Worm (Caenorhabditis elegans): Measurements from ENCODE around the gene F28C6.10.

F28C6.10 gene

ce11 chrII:8623396-8623795 lies 15.6 kb downstream of the F28C6.10 start, which contains the start of gene T22C8.4:
Gene T22C8.4, minus strand, starts transcription at chrII:8623496.
- TF ChIP-seq ztf-4 (tag; optimal IDR thresholded peaks at IDR 0.05) (no peak), tbx-2 (tag; optimal IDR thresholded peaks at IDR 0.05) (no peak), C16A3.4 (tag; optimal IDR thresholded peaks at IDR 0.05) (no peak), unc-86 (tag; optimal IDR thresholded peaks at IDR 0.05) (no peak), unc-62 (GFP tag; optimal IDR thresholded peaks at IDR 0.05) (no peak), jun-1 (tag; optimal IDR thresholded peaks at IDR 0.05) (no peak), dpl-1 (GFP tag; optimal IDR thresholded peaks at IDR 0.05) (no peak), unc-30 (tag; optimal IDR thresholded peaks at IDR 0.05) (no peak)

- TF ChIP-seq nhr-19 (GFP tag; conservative IDR thresholded peaks at IDR 0.05) (no peak), ztf-4 (tag; optimal IDR thresholded peaks at IDR 0.05) (no peak), jun-1 (tag; optimal IDR thresholded peaks at IDR 0.05) (peak; percentile 34), grh-1 (GFP tag; IDR thresholded peaks at IDR 0.05) (no peak), ceh-88 (GFP tag; IDR thresholded peaks at IDR 0.05) (no peak), nhr-90 (tag; optimal IDR thresholded peaks at IDR 0.05; ENCODE audit: poor library complexity) (no peak), sup-37 (GFP tag; optimal IDR thresholded peaks at IDR 0.05) (no peak), lsy-2 (tag; optimal IDR thresholded peaks at IDR 0.05) (no peak), pqm-1 (tag; optimal IDR thresholded peaks at IDR 0.05) (peak; percentile 89), C16A3.4 (tag; optimal IDR thresholded peaks at IDR 0.05) (no peak), xbp-1 (tag; optimal IDR thresholded peaks at IDR 0.05) (no peak), elt-2 (tag; optimal IDR thresholded peaks at IDR 0.05) (peak; percentile 91), efl-1 (optimal IDR thresholded peaks at IDR 0.05) (no peak), efl-1 (GFP tag; optimal IDR thresholded peaks at IDR 0.05 in 1 of 2) (peak in 1 of 2 experiments; percentile 88), lin-39 (tag; optimal IDR thresholded peaks at IDR 0.05) (no peak), tlp-1 (tag; optimal IDR thresholded peaks at IDR 0.05) (no peak), egl-27 (tag; optimal IDR thresholded peaks at IDR 0.05) (no peak), mdl-1 (tag; optimal IDR thresholded peaks at IDR 0.05) (no peak), fkh-4 (tag; optimal IDR thresholded peaks at IDR 0.05; ENCODE audit: borderline replicate concordance) (no peak), F16B12.6 (tag; optimal IDR thresholded peaks at IDR 0.05) (no peak), lin-35 (GFP tag; optimal IDR thresholded peaks at IDR 0.05) (peak in 1 of 2 experiments; percentile 21), lin-15B (tag; optimal IDR thresholded peaks at IDR 0.05) (no peak), mef-2 (tag; optimal IDR thresholded peaks at IDR 0.05) (no peak), isw-1 (GFP tag; IDR thresholded peaks at IDR 0.05) (no peak), hlh-4 (tag; optimal IDR thresholded peaks at IDR 0.05) (no peak), mep-1 (tag; optimal IDR thresholded peaks at IDR 0.05) (no peak)
Observed at ce11 chrII:8625163-8625562, 17.4 kb downstream of the F28C6.10 start, which contains the start of gene sptf-2. Gene sptf-2, plus strand, starts transcription at chrII:8625459.

ce11 chrII:8626598-8626997 lies 18.8 kb downstream of the F28C6.10 start:
- TF ChIP-seq efl-1 (optimal IDR thresholded peaks at IDR 0.05) (no peak), efl-1 (GFP tag; optimal IDR thresholded peaks at IDR 0.05 in 1 of 2) (peak in 1 of 2 experiments; percentile 51), nhr-11 (tag; optimal IDR thresholded peaks at IDR 0.05) (no peak), nhr-84 (tag; optimal IDR thresholded peaks at IDR 0.05) (no peak)

- TF ChIP-seq pqm-1 (tag; optimal IDR thresholded peaks at IDR 0.05) (no peak), sup-37 (GFP tag; optimal IDR thresholded peaks at IDR 0.05) (no peak), tlp-1 (tag; optimal IDR thresholded peaks at IDR 0.05) (no peak), nhr-71 (tag; optimal IDR thresholded peaks at IDR 0.05) (no peak), fos-1 (tag; optimal IDR thresholded peaks at IDR 0.05) (no peak), swsn-7 (tag; optimal IDR thresholded peaks at IDR 0.05) (no peak)
Observed at ce11 chrII:8627907-8628306, 20.1 kb downstream of the F28C6.10 start.

ce11 chrII:8630088-8630487 lies 22.3 kb downstream of the F28C6.10 start, which contains the start of gene T22C8.6:
Gene T22C8.6, minus strand, starts transcription at chrII:8630281.
- TF ChIP-seq fkh-4 (tag; optimal IDR thresholded peaks at IDR 0.05; ENCODE audit: borderline replicate concordance) (no peak), nhr-85 (tag) (peak; percentile 75), nhr-20 (tag; optimal IDR thresholded peaks at IDR 0.05) (peak; percentile 47), nhr-77 (tag; optimal IDR thresholded peaks at IDR 0.05) (no peak), elt-3 (tag; optimal IDR thresholded peaks at IDR 0.05) (peak in 1 of 6 experiments; percentile 25), lin-35 (GFP tag; optimal IDR thresholded peaks at IDR 0.05) (peak in 1 of 2 experiments; percentile 3), mef-2 (tag; optimal IDR thresholded peaks at IDR 0.05) (no peak), blmp-1 (tag; optimal IDR thresholded peaks at IDR 0.05) (peak; percentile 78), lin-14 (GFP tag; optimal IDR thresholded peaks at IDR 0.05) (peak; percentile 48)
